Worm (Caenorhabditis elegans) whole organism, L1 larva: ENCODE measurements around the gene F01G12.18.

Experiments
- C16A3.4 ChIP-seq: fragments of 150-350 bp; optimal IDR thresholded peaks from 2 replicates; lab custom pipeline; 2014; ENCODE audit warnings: missing biosample characterization, missing genetic modification characterization
- F16B12.6 ChIP-seq: fragments of 150-350 bp; optimal IDR thresholded peaks from 2 replicates; lab custom pipeline; 2014; ENCODE audit warnings: missing biosample characterization, missing genetic modification characterization
- Y116A8C.19 ChIP-seq: sonication (generic microtip); optimal IDR thresholded peaks from 2 replicates; lab custom pipeline; 2016; ENCODE audit warnings: missing compliant biosample characterization, missing genetic modification characterization, borderline replicate concordance
- aly-2 ChIP-seq: fragments of 150-350 bp; optimal IDR thresholded peaks from 2 replicates; lab custom pipeline; 2014; ENCODE audit warnings: missing biosample characterization, missing genetic modification characterization
- ceh-88 ChIP-seq: fragments of 200-800 bp; sonication (Bioruptor generic); IDR thresholded peaks from 2 replicates; pipeline ENCODE4 v1.3.6; 2022; ENCODE audit warnings: missing genetic modification characterization, missing compliant biosample characterization
- dsc-1 ChIP-seq: sonication (generic microtip); optimal IDR thresholded peaks from 2 replicates; lab custom pipeline; 2016; ENCODE audit warnings: mild to moderate bottlenecking, missing genetic modification characterization, missing compliant biosample characterization
- efl-1 ChIP-seq, 4 experiments: fragments of 150-350 bp; optimal IDR thresholded peaks in 3 of 4; peaks in 1 of 4; 1 replicate in 1 of 4; 2 replicates in 3 of 4; lab custom pipeline; 2014; ENCODE audit warnings: missing biosample characterization in 2 of 4, missing genetic modification characterization in 2 of 4, missing genetic modification reagents in 2 of 4
- egl-27 ChIP-seq, 2 experiments: fragments of 150-350 bp in 1 of 2; sonication (generic microtip); optimal IDR thresholded peaks; 3 replicates each; lab custom pipeline; 2017 to 2018; ENCODE audit warnings: missing biosample characterization in 2 of 2, missing genetic modification characterization in 2 of 2, missing genetic modification reagents in 2 of 2
- ets-5 ChIP-seq: fragments of 200-800 bp; sonication (Bioruptor generic); IDR thresholded peaks from 2 replicates; pipeline ENCODE4 v1.3.6; 2022; ENCODE audit warnings: missing genetic modification characterization, missing compliant biosample characterization
- fkh-4 ChIP-seq: sonication (generic microtip); optimal IDR thresholded peaks from 2 replicates; lab custom pipeline; 2016; ENCODE audit warnings: missing compliant biosample characterization, missing genetic modification characterization, borderline replicate concordance
- fos-1 ChIP-seq: fragments of 150-350 bp; optimal IDR thresholded peaks from 2 replicates; lab custom pipeline; 2014; ENCODE audit warnings: missing biosample characterization, missing genetic modification characterization
- grh-1 ChIP-seq: fragments of 200-800 bp; sonication (Bioruptor generic); IDR thresholded peaks from 2 replicates; pipeline ENCODE4 v1.3.6; 2022; ENCODE audit warnings: missing genetic modification reagents, missing genetic modification characterization, missing compliant biosample characterization
- hpl-2 ChIP-seq: fragments of 150-350 bp; optimal IDR thresholded peaks from 2 replicates; lab custom pipeline; 2014; ENCODE audit warnings: missing biosample characterization, missing genetic modification reagents, missing genetic modification characterization
- irx-1 ChIP-seq: sonication (generic microtip); optimal IDR thresholded peaks from 2 replicates; lab custom pipeline; 2016; ENCODE audit warnings: missing genetic modification characterization, missing compliant biosample characterization
- lin-14 ChIP-seq: fragments of 200-800 bp; sonication (Bioruptor generic); optimal IDR thresholded peaks from 2 replicates; lab custom pipeline; 2018; ENCODE audit warnings: mild to moderate bottlenecking, missing genetic modification characterization, moderate library complexity, missing compliant biosample characterization
- lin-39 ChIP-seq: fragments of 150-350 bp; optimal IDR thresholded peaks from 2 replicates; lab custom pipeline; 2014; ENCODE audit warnings: missing biosample characterization, missing genetic modification reagents, missing genetic modification characterization
- lir-3 ChIP-seq: sonication (generic microtip); optimal IDR thresholded peaks from 2 replicates; lab custom pipeline; 2016; ENCODE audit warnings: mild to moderate bottlenecking, missing genetic modification characterization, moderate library complexity, missing compliant biosample characterization; ENCODE audit not compliant: poor library complexity
- lsy-2 ChIP-seq, 2 experiments: fragments of 150-350 bp; optimal IDR thresholded peaks; 2 replicates each; lab custom pipeline; 2014; ENCODE audit warnings: missing biosample characterization in 2 of 2, missing genetic modification characterization in 2 of 2
- mab-9 ChIP-seq: fragments of 200-800 bp; sonication (Bioruptor generic); IDR thresholded peaks from 2 replicates; pipeline ENCODE4 v1.3.6; 2022; ENCODE audit warnings: missing genetic modification reagents, missing genetic modification characterization, missing compliant biosample characterization
- mdl-1 ChIP-seq, 2 experiments: fragments of 150-350 bp; optimal IDR thresholded peaks; 2 replicates each; lab custom pipeline; 2014 to 2017; ENCODE audit warnings: missing biosample characterization in 2 of 2, missing genetic modification characterization in 2 of 2, inconsistent platforms in 1 of 2
- mef-2 ChIP-seq: fragments of 150-350 bp; optimal IDR thresholded peaks from 2 replicates; lab custom pipeline; 2014; ENCODE audit warnings: missing biosample characterization, missing genetic modification characterization
- nhr-12 ChIP-seq: sonication (generic microtip); optimal IDR thresholded peaks from 2 replicates; lab custom pipeline; 2017; ENCODE audit warnings: missing biosample characterization, missing genetic modification characterization
- nhr-19 ChIP-seq: fragments of 200-800 bp; sonication (Bioruptor generic); conservative IDR thresholded peaks from 2 replicates; pipeline ENCODE4 v1.3.6; 2022; ENCODE audit warnings: missing genetic modification characterization, missing compliant biosample characterization
- nhr-20 ChIP-seq: sonication (generic microtip); optimal IDR thresholded peaks from 2 replicates; lab custom pipeline; 2016; ENCODE audit warnings: mild to moderate bottlenecking, missing genetic modification characterization, missing compliant biosample characterization
- nhr-237 ChIP-seq: fragments of 150-350 bp; optimal IDR thresholded peaks from 2 replicates; lab custom pipeline; 2014; ENCODE audit warnings: missing biosample characterization, missing genetic modification characterization
- nhr-47 ChIP-seq: sonication (generic microtip); optimal IDR thresholded peaks from 2 replicates; lab custom pipeline; 2016; ENCODE audit warnings: mild to moderate bottlenecking, missing genetic modification characterization, moderate library complexity, missing compliant biosample characterization
- nhr-71 ChIP-seq: sonication (generic microtip); optimal IDR thresholded peaks from 2 replicates; lab custom pipeline; 2016; ENCODE audit warnings: mild to moderate bottlenecking, missing genetic modification characterization, moderate library complexity, missing compliant biosample characterization
- nhr-77 ChIP-seq: fragments of 150-350 bp; optimal IDR thresholded peaks from 2 replicates; lab custom pipeline; 2014; ENCODE audit warnings: missing biosample characterization, missing genetic modification characterization
- pag-3 ChIP-seq: sonication (generic microtip); optimal IDR thresholded peaks from 2 replicates; lab custom pipeline; 2017; ENCODE audit warnings: missing genetic modification characterization, mild to moderate bottlenecking, missing compliant biosample characterization, antibody characterized with exemption, borderline replicate concordance; ENCODE audit not compliant: insufficient read depth
- pax-3 ChIP-seq: fragments of 200-800 bp; sonication (Bioruptor generic); optimal IDR thresholded peaks from 2 replicates; lab custom pipeline; 2018; ENCODE audit warnings: mild to moderate bottlenecking, missing genetic modification characterization, moderate library complexity, missing compliant biosample characterization
- rnt-1 ChIP-seq: sonication (generic microtip); optimal IDR thresholded peaks from 2 replicates; lab custom pipeline; 2016; ENCODE audit warnings: mild to moderate bottlenecking, missing genetic modification characterization, moderate library complexity, missing compliant biosample characterization
- snpc-4 ChIP-seq: fragments of 150-350 bp; optimal IDR thresholded peaks from 2 replicates; lab custom pipeline; 2014; ENCODE audit warnings: missing biosample characterization, missing genetic modification characterization
- snu-23 ChIP-seq: sonication (generic microtip); optimal IDR thresholded peaks from 2 replicates; lab custom pipeline; 2016; ENCODE audit warnings: missing genetic modification characterization, missing compliant biosample characterization
- sox-4 ChIP-seq: sonication (generic microtip); optimal IDR thresholded peaks from 2 replicates; lab custom pipeline; 2016; ENCODE audit warnings: missing genetic modification characterization, missing compliant biosample characterization
- sptf-1 ChIP-seq: fragments of 150-350 bp; optimal IDR thresholded peaks from 2 replicates; lab custom pipeline; 2014; ENCODE audit warnings: missing biosample characterization, missing genetic modification characterization
- tbx-2 ChIP-seq: sonication (generic microtip); optimal IDR thresholded peaks from 2 replicates; lab custom pipeline; 2016; ENCODE audit warnings: missing genetic modification characterization, missing compliant biosample characterization
- unc-130 ChIP-seq: fragments of 150-350 bp; optimal IDR thresholded peaks from 2 replicates; lab custom pipeline; 2017; ENCODE audit warnings: missing biosample characterization, missing genetic modification characterization, inconsistent platforms
- unc-62 ChIP-seq: fragments of 150-350 bp; optimal IDR thresholded peaks from 2 replicates; lab custom pipeline; 2014; ENCODE audit warnings: missing biosample characterization, missing genetic modification reagents, missing genetic modification characterization
- unc-98 ChIP-seq: fragments of 200-800 bp; sonication (Bioruptor generic); IDR thresholded peaks from 2 replicates; pipeline ENCODE4 v1.3.6; 2022; ENCODE audit warnings: missing genetic modification characterization, missing compliant biosample characterization
- vab-15 ChIP-seq: sonication (generic microtip); optimal IDR thresholded peaks from 2 replicates; lab custom pipeline; 2017; ENCODE audit warnings: missing genotype, mild to moderate bottlenecking, missing genetic modification characterization, missing compliant biosample characterization
- xbp-1 ChIP-seq: sonication (generic microtip); optimal IDR thresholded peaks from 2 replicates; lab custom pipeline; 2016; ENCODE audit warnings: missing genetic modification characterization, missing compliant biosample characterization
- zip-4 ChIP-seq: fragments of 200-800 bp; sonication (Bioruptor generic); optimal IDR thresholded peaks from 2 replicates; lab custom pipeline; 2018; ENCODE audit warnings: mild to moderate bottlenecking, missing genetic modification characterization, moderate library complexity, missing compliant biosample characterization

The F01G12.18 gene

ce11 chrX:16400897-16401296 lies 2.6 kb upstream of the F01G12.18 start (continued):
- TF ChIP-seq sptf-1 (no peak), lin-39 (tag; lab: Kevin White, UChicago) (no peak), hpl-2 (GFP tag; lab: Kevin White, UChicago) (no peak), zip-4 (GFP tag; lab: Kevin White, UChicago) (no peak), lir-3 (tag; lab: Kevin White, UChicago) (no peak), xbp-1 (tag; lab: Kevin White, UChicago) (peak; percentile 50), ets-5 (GFP tag; lab: Robert Waterston, UW) (no peak), grh-1 (GFP tag; lab: Robert Waterston, UW) (no peak)

- TF ChIP-seq nhr-20 (tag; lab: Kevin White, UChicago) (peak; percentile 41), nhr-71 (tag; lab: Kevin White, UChicago) (peak; percentile 76), fos-1 (tag; lab: Kevin White, UChicago) (peak; percentile 30), vab-15 (tag; lab: Kevin White, UChicago) (no peak), sox-4 (no peak), tbx-2 (tag; lab: Kevin White, UChicago) (peak; percentile 7), mef-2 (tag; lab: Kevin White, UChicago) (no peak), snu-23 (GFP tag; lab: Kevin White, UChicago) (peak; percentile 53), irx-1 (tag; lab: Kevin White, UChicago) (no peak), xbp-1 (tag; lab: Kevin White, UChicago) (no peak), efl-1 (optimal IDR thresholded peaks at IDR 0.05; lab: Kevin White, UChicago) (no peak), efl-1 (GFP tag; optimal IDR thresholded peaks at IDR 0.05 in 1 of 2; lab: Kevin White, UChicago) (peak in 1 of 2 experiments; percentile 89), lin-39 (tag; lab: Kevin White, UChicago) (peak; percentile 2), dsc-1 (tag; lab: Kevin White, UChicago) (peak; percentile 37), lin-14 (peak; percentile 85), unc-130 (tag; lab: Kevin White, UChicago) (peak; percentile 22), ceh-88 (GFP tag; lab: Robert Waterston, UW) (no peak), nhr-237 (tag; lab: Kevin White, UChicago) (no peak), pag-3 (tag; lab: Kevin White, UChicago) (peak; percentile 93), rnt-1 (tag; lab: Kevin White, UChicago) (peak; percentile 78), unc-98 (0 out of 2 replicates have a peak, but pooled peaks have one; percentile 19), nhr-12 (no peak), lsy-2 (tag; optimal IDR thresholded peaks at IDR 0.05; lab: Kevin White, UChicago) (peak; percentile 14 to 44), nhr-19 (GFP tag; lab: Robert Waterston, UW) (peak; percentile 50), nhr-47 (peak; percentile 7)
Measured at ce11 chrX:16392107-16392506, 6.2 kb downstream of the F01G12.18 start.

DNA sequence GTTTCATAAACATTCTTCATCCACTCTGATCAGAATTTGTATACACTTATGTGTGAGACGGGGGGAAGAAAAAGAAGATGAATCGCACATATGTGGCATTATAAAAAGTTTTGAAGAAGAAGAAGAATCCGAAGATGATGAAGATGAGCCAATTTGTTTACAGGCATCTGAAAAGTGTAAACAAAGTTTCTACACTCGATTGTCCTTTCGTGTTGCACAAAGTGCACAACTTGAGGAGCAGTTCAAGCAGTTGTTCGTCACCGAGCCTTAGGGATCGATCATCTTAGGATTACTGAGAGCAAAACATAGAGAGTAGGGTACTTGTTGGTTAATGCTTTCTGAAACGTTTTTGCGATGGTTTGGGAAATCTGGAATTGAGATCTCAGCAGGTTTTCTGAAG lies 7.2 kb downstream of the F01G12.18 start:
- no peak for TF ChIP-seq xbp-1 (tag; lab: Kevin White, UChicago)
- TF ChIP-seq rnt-1 (tag; lab: Kevin White, UChicago): peak; percentile 31
- TF ChIP-seq C16A3.4: no peak
- TF ChIP-seq lin-14: peak; percentile 7
- TF ChIP-seq nhr-71 (tag; lab: Kevin White, UChicago): peak; percentile 15
- TF ChIP-seq, all 84 proteins: peak for 3

- TF ChIP-seq nhr-12 (no peak), Y116A8C.19 (tag; lab: Kevin White, UChicago) (no peak), nhr-19 (GFP tag; lab: Robert Waterston, UW) (peak; percentile 54), F16B12.6 (tag; lab: Kevin White, UChicago) (no peak), dsc-1 (tag; lab: Kevin White, UChicago) (peak; percentile 74), rnt-1 (tag; lab: Kevin White, UChicago) (peak; percentile 56), pax-3 (tag; lab: Kevin White, UChicago) (no peak), nhr-71 (tag; lab: Kevin White, UChicago) (peak; percentile 66), mdl-1 (tag; optimal IDR thresholded peaks at IDR 0.05; lab: Kevin White, UChicago) (no peak), unc-130 (tag; lab: Kevin White, UChicago) (no peak), egl-27 (tag; optimal IDR thresholded peaks at IDR 0.05; lab: Kevin White, UChicago) (no peak), nhr-20 (tag; lab: Kevin White, UChicago) (no peak), aly-2 (no peak), lin-39 (tag; lab: Kevin White, UChicago) (no peak), unc-62 (GFP tag; lab: Kevin White, UChicago) (no peak), mab-9 (GFP tag; lab: Robert Waterston, UW) (no peak), lin-14 (peak; percentile 43), sox-4 (no peak), pag-3 (tag; lab: Kevin White, UChicago) (no peak), snpc-4 (no peak), fkh-4 (peak; percentile 2), nhr-77 (tag; lab: Kevin White, UChicago) (no peak)
- TF ChIP-seq, all 84 proteins: peak for 6
Measured at ce11 chrX:16389973-16390372, 8.3 kb downstream of the F01G12.18 start.
